Fruit fly (Drosophila melanogaster): ENCODE measurements around the gene Indy-2.

DNA sequence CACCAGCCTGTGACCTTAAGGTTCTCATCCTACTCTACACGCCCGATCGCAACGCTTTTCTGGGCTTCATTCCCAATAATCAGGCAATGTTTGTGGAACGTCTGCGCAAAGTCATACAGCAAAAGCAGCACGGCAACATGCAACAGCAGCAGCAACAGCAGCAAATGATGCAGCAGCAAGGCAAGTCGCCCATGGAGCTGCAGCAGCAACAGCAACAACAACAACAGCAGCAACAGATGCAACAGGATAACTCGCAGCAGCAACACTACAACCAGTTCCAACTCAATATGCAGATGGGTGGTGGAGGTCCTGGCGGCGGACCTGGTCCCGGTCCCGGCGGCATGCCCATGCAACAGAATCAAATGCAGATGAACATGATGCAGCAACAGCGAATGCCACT, 31.6 kb upstream of the Indy-2 start:
- TF ChIP-seq CTCF (optimal IDR thresholded peaks at IDR 0.05) (no peak), CG8478 (optimal IDR thresholded peaks at IDR 0.05) (no peak)
